Worm (Caenorhabditis elegans) whole organism, early embryonic: ENCODE results near the gene gmpr-1.

Experiments
- B0310.2 ChIP-seq: sonication (generic microtip); optimal IDR thresholded peaks from 2 replicates; lab custom pipeline; 2016; ENCODE audit warnings: mild to moderate bottlenecking, missing genetic modification characterization, missing compliant biosample characterization
- F13C5.2 ChIP-seq: sonication (generic microtip); optimal IDR thresholded peaks from 2 replicates; lab custom pipeline; 2017; ENCODE audit warnings: mild to moderate bottlenecking, missing genetic modification characterization, inconsistent platforms, missing compliant biosample characterization
- aly-1 ChIP-seq: sonication (generic microtip); optimal IDR thresholded peaks from 2 replicates; lab custom pipeline; 2016; ENCODE audit warnings: missing genetic modification characterization, missing compliant biosample characterization
- ama-1 ChIP-seq: fragments of 150-350 bp; optimal IDR thresholded peaks from 2 replicates; lab custom pipeline; 2014
- ceh-13 ChIP-seq: fragments of 200-800 bp; sonication (Bioruptor generic); optimal IDR thresholded peaks from 2 replicates; lab custom pipeline; 2018; ENCODE audit warnings: mild to moderate bottlenecking, missing genetic modification characterization, missing compliant biosample characterization
- hmbx-1 ChIP-seq: sonication (generic microtip); optimal IDR thresholded peaks from 2 replicates; lab custom pipeline; 2016; ENCODE audit warnings: mild to moderate bottlenecking, missing genetic modification characterization, missing compliant biosample characterization
- hnd-1 ChIP-seq: sonication (generic microtip); optimal IDR thresholded peaks from 2 replicates; lab custom pipeline; 2016; ENCODE audit warnings: missing genetic modification characterization, missing compliant biosample characterization
- scrt-1 ChIP-seq: fragments of 200-800 bp; sonication (Bioruptor generic); IDR thresholded peaks from 2 replicates; pipeline ENCODE4 v1.3.6; 2022; ENCODE audit warnings: missing genetic modification characterization, missing compliant biosample characterization
- tbx-11 ChIP-seq: fragments of 200-800 bp; sonication (Bioruptor generic); IDR thresholded peaks from 2 replicates; pipeline ENCODE4 v1.3.6; 2022; ENCODE audit warnings: missing genetic modification characterization, missing compliant biosample characterization
- tbx-37 ChIP-seq: fragments of 200-800 bp; sonication (Bioruptor generic); conservative IDR thresholded peaks from 2 replicates; pipeline ENCODE4 v1.3.6; 2022; ENCODE audit warnings: missing genetic modification reagents, missing genetic modification characterization, missing compliant biosample characterization

- TF ChIP-seq tbx-37: no peak
- TF ChIP-seq ama-1 (lab: Kevin White, UChicago): no peak
- no peak for TF ChIP-seq hnd-1 (tag; lab: Kevin White, UChicago)
- no peak for TF ChIP-seq scrt-1
- no peak for TF ChIP-seq F13C5.2
- TF ChIP-seq ceh-13 (GFP tag; lab: Kevin White, UChicago): no peak
- no peak for TF ChIP-seq aly-1 (tag; lab: Kevin White, UChicago)
- no peak for TF ChIP-seq B0310.2 (tag; lab: Kevin White, UChicago)
- TF ChIP-seq tbx-11 (GFP tag; lab: Robert Waterston, UW): no peak
- no peak for TF ChIP-seq hmbx-1
These were observed 30.0 kb downstream of the gmpr-1 start, which contains the start of gene glrx-3 for ce11 chrV:4341208-4341607.
